Worm (Caenorhabditis elegans) whole organism, late embryonic: ENCODE data around the gene swsn-1.

ENCODE experiments used
- C08G9.2 ChIP-seq: sonication (generic microtip); optimal IDR thresholded peaks from 2 replicates; lab custom pipeline; 2016; ENCODE audit warnings: mild to moderate bottlenecking, missing genetic modification characterization, moderate library complexity, missing compliant biosample characterization
- C38D4.7 ChIP-seq: fragments of 200-800 bp; sonication (Bioruptor generic); optimal IDR thresholded peaks from 2 replicates; lab custom pipeline; 2018; ENCODE audit warnings: mild to moderate bottlenecking, missing genetic modification characterization, moderate library complexity, missing compliant biosample characterization
- F13H6.1 ChIP-seq: sonication (generic microtip); optimal IDR thresholded peaks from 2 replicates; lab custom pipeline; 2016; ENCODE audit warnings: missing genetic modification characterization, missing compliant biosample characterization
- ama-1 ChIP-seq: fragments of 150-350 bp; optimal IDR thresholded peaks from 2 replicates; lab custom pipeline; 2014
- ceh-22 ChIP-seq: sonication (generic microtip); optimal IDR thresholded peaks from 2 replicates; lab custom pipeline; 2017; ENCODE audit warnings: missing biosample characterization, missing genetic modification characterization
- dmd-4 ChIP-seq: sonication (generic microtip); optimal IDR thresholded peaks from 2 replicates; lab custom pipeline; 2016; ENCODE audit warnings: borderline replicate concordance, missing genetic modification characterization, missing compliant biosample characterization
- elt-4 ChIP-seq: sonication (generic microtip); optimal IDR thresholded peaks from 2 replicates; lab custom pipeline; 2016; ENCODE audit warnings: missing genetic modification characterization, missing compliant biosample characterization
- fkh-10 ChIP-seq: fragments of 150-350 bp; optimal IDR thresholded peaks from 2 replicates; lab custom pipeline; 2014; ENCODE audit warnings: missing biosample characterization, missing genetic modification reagents, missing genetic modification characterization
- hlh-30 ChIP-seq: sonication (generic microtip); optimal IDR thresholded peaks from 2 replicates; lab custom pipeline; 2017; ENCODE audit warnings: antibody characterized with exemption, missing genetic modification characterization, missing compliant biosample characterization; ENCODE audit not compliant: insufficient read depth
- madf-2 ChIP-seq: sonication (generic microtip); optimal IDR thresholded peaks from 2 replicates; lab custom pipeline; 2017; ENCODE audit warnings: missing genetic modification characterization, missing compliant biosample characterization
- pag-3 ChIP-seq: sonication (generic microtip); optimal IDR thresholded peaks from 2 replicates; lab custom pipeline; 2016; ENCODE audit warnings: missing compliant biosample characterization, missing genetic modification characterization, borderline replicate concordance
- pat-9 ChIP-seq: fragments of 200-800 bp; sonication (Bioruptor generic); optimal IDR thresholded peaks from 2 replicates; lab custom pipeline; 2018; ENCODE audit warnings: mild to moderate bottlenecking, missing genetic modification characterization, moderate library complexity, missing compliant biosample characterization
- pha-4 ChIP-seq: fragments of 150-350 bp; optimal IDR thresholded peaks from 2 replicates; lab custom pipeline; 2018; ENCODE audit warnings: missing biosample characterization, missing genetic modification reagents, missing genetic modification characterization
- unc-3 ChIP-seq, 2 experiments: fragments of 200-800 bp in 1 of 2; sonication (Bioruptor generic) in 1 of 2; sonication (generic microtip) in 1 of 2; conservative IDR thresholded peaks in 1 of 2; optimal IDR thresholded peaks in 1 of 2; 2 replicates each; pipeline versions ENCODE4 v1.3.6 to Lab custom; 2016 to 2022; ENCODE audit warnings: missing compliant biosample characterization in 2 of 2, missing genetic modification characterization in 2 of 2, missing genetic modification reagents in 1 of 2

ce11 chrV:20282827-20283226, 33.5 kb upstream of the swsn-1 start:
- no peak for TF ChIP-seq pha-4 (tag; lab: Kevin White, UChicago)
- TF ChIP-seq pag-3 (tag; lab: Kevin White, UChicago): no peak
- no peak for TF ChIP-seq ceh-22 (tag; lab: Kevin White, UChicago)
- no peak for TF ChIP-seq pat-9 (tag; lab: Kevin White, UChicago)
- TF ChIP-seq fkh-10 (GFP tag; lab: Kevin White, UChicago): no peak
- no peak for TF ChIP-seq elt-4 (tag; lab: Kevin White, UChicago)
- no peak for TF ChIP-seq ama-1 (lab: Kevin White, UChicago)
- TF ChIP-seq C08G9.2 (tag; lab: Kevin White, UChicago): no peak
- no peak for TF ChIP-seq hlh-30 (tag; lab: Kevin White, UChicago)
- no peak for TF ChIP-seq dmd-4
- no peak for TF ChIP-seq F13H6.1 (tag; lab: Kevin White, UChicago)
- TF ChIP-seq madf-2 (tag; lab: Kevin White, UChicago): no peak
- no peak for TF ChIP-seq unc-3 (GFP tag; conservative IDR thresholded peaks at IDR 0.05; lab: Robert Waterston, UW)
- TF ChIP-seq unc-3 (tag; optimal IDR thresholded peaks at IDR 0.05; lab: Kevin White, UChicago): no peak
- TF ChIP-seq C38D4.7 (GFP tag; lab: Kevin White, UChicago): no peak
